Worm (Caenorhabditis elegans) whole organism, L4 larva: ENCODE measurements around the gene C01G12.13.

Source experiments
- D1046.2 ChIP-seq: fragments of 200-800 bp; sonication (Bioruptor generic); IDR thresholded peaks from 2 replicates; pipeline ENCODE4 v1.3.6; 2022; ENCODE audit warnings: missing genetic modification characterization, missing compliant biosample characterization
- ZK546.5 ChIP-seq, 2 experiments: sonication (generic microtip); optimal IDR thresholded peaks; 2 replicates each; lab custom pipeline; 2017; ENCODE audit warnings: missing biosample characterization in 2 of 2, missing genetic modification characterization in 2 of 2
- aha-1 ChIP-seq: fragments of 150-350 bp; peaks from one replicate; lab custom pipeline; 2014; ENCODE audit warnings: missing biosample characterization, missing genetic modification characterization
- ceh-20 ChIP-seq: fragments of 200-800 bp; sonication (Bioruptor generic); IDR thresholded peaks from 2 replicates; pipeline ENCODE4 v1.3.6; 2022; ENCODE audit warnings: missing genetic modification reagents, missing genetic modification characterization, missing compliant biosample characterization
- ceh-28 ChIP-seq: fragments of 150-350 bp; optimal IDR thresholded peaks from 2 replicates; lab custom pipeline; 2014; ENCODE audit warnings: missing biosample characterization, missing genetic modification reagents, missing genetic modification characterization
- ceh-44 ChIP-seq: fragments of 200-800 bp; sonication (Bioruptor generic); IDR thresholded peaks from 2 replicates; pipeline ENCODE4 v1.3.6; 2022; ENCODE audit warnings: missing genetic modification reagents, missing genetic modification characterization, missing compliant biosample characterization
- ceh-62 ChIP-seq: sonication (generic microtip); optimal IDR thresholded peaks from 2 replicates; lab custom pipeline; 2017; ENCODE audit warnings: missing biosample characterization, missing genetic modification characterization
- cey-2 ChIP-seq: sonication (generic microtip); optimal IDR thresholded peaks from 3 replicates; lab custom pipeline; 2017; ENCODE audit warnings: missing genetic modification characterization, mild to moderate bottlenecking, missing compliant biosample characterization, antibody characterized with exemption, borderline replicate concordance; ENCODE audit not compliant: insufficient read depth
- ctbp-1 ChIP-seq: fragments of 200-800 bp; sonication (Bioruptor generic); IDR thresholded peaks from 2 replicates; pipeline ENCODE4 v1.3.6; 2022; ENCODE audit warnings: missing genetic modification reagents, missing genetic modification characterization, missing compliant biosample characterization
- daf-8 ChIP-seq: fragments of 200-800 bp; sonication (Bioruptor generic); IDR thresholded peaks from 2 replicates; pipeline ENCODE4 v1.3.6; 2022; ENCODE audit warnings: missing genetic modification characterization, missing compliant biosample characterization
- dmd-8 ChIP-seq: fragments of 200-800 bp; sonication (Bioruptor generic); IDR thresholded peaks from 2 replicates; pipeline ENCODE4 v1.3.6; 2022; ENCODE audit warnings: missing genetic modification characterization, missing compliant biosample characterization
- dpl-1 ChIP-seq: fragments of 150-350 bp; optimal IDR thresholded peaks from 2 replicates; lab custom pipeline; 2014; ENCODE audit warnings: missing biosample characterization, missing genetic modification reagents, missing genetic modification characterization
- duxl-1 ChIP-seq: sonication (generic microtip); optimal IDR thresholded peaks from 2 replicates; lab custom pipeline; 2016; ENCODE audit warnings: mild to moderate bottlenecking, missing genetic modification characterization, moderate library complexity, missing compliant biosample characterization; ENCODE audit not compliant: poor library complexity
- dve-1 ChIP-seq: sonication (generic microtip); optimal IDR thresholded peaks from 2 replicates; lab custom pipeline; 2017; ENCODE audit warnings: antibody characterized with exemption, mild to moderate bottlenecking, missing genetic modification characterization, missing compliant biosample characterization; ENCODE audit not compliant: insufficient read depth
- fkh-10 ChIP-seq: fragments of 150-350 bp; optimal IDR thresholded peaks from 2 replicates; lab custom pipeline; 2014; ENCODE audit warnings: missing biosample characterization, missing genetic modification reagents, missing genetic modification characterization
- fos-1 ChIP-seq: fragments of 150-350 bp; optimal IDR thresholded peaks from 2 replicates; lab custom pipeline; 2014; ENCODE audit warnings: missing biosample characterization, missing genetic modification characterization
- gei-8 ChIP-seq: fragments of 200-800 bp; sonication (Bioruptor generic); optimal IDR thresholded peaks from 2 replicates; lab custom pipeline; 2018; ENCODE audit warnings: mild to moderate bottlenecking, missing genetic modification characterization, missing compliant biosample characterization
- hif-1 ChIP-seq, 2 experiments: sonication (generic microtip); optimal IDR thresholded peaks; 2 replicates each; lab custom pipeline; 2016 to 2017; ENCODE audit warnings: missing compliant biosample characterization in 2 of 2, missing genetic modification characterization in 2 of 2, missing genetic modification reagents in 2 of 2, missing genotype in 2 of 2, mild to moderate bottlenecking in 1 of 2
- hlh-30 ChIP-seq: sonication (generic microtip); optimal IDR thresholded peaks from 2 replicates; lab custom pipeline; 2017; ENCODE audit warnings: antibody characterized with exemption, mild to moderate bottlenecking, missing genetic modification characterization, missing compliant biosample characterization; ENCODE audit not compliant: insufficient read depth
- lin-39 ChIP-seq: fragments of 150-350 bp; optimal IDR thresholded peaks from 2 replicates; lab custom pipeline; 2014; ENCODE audit warnings: missing biosample characterization, missing genetic modification reagents, missing genetic modification characterization
- madf-5 ChIP-seq, 2 experiments: fragments of 200-800 bp; sonication (Bioruptor generic); IDR thresholded peaks; 2 replicates each; pipeline ENCODE4 v1.3.6; 2022; ENCODE audit warnings: missing compliant biosample characterization in 2 of 2, missing genetic modification characterization in 2 of 2
- mep-1 ChIP-seq: fragments of 150-350 bp; sonication (generic microtip); optimal IDR thresholded peaks from 3 replicates; lab custom pipeline; 2014; ENCODE audit warnings: missing biosample characterization, missing genetic modification characterization
- nhr-10 ChIP-seq: fragments of 150-350 bp; optimal IDR thresholded peaks from 2 replicates; lab custom pipeline; 2014; ENCODE audit warnings: missing biosample characterization, missing genetic modification characterization
- nhr-28 ChIP-seq: fragments of 150-350 bp; optimal IDR thresholded peaks from 2 replicates; lab custom pipeline; 2014; ENCODE audit warnings: missing biosample characterization, missing genetic modification characterization
- nhr-76 ChIP-seq: fragments of 150-350 bp; optimal IDR thresholded peaks from 2 replicates; lab custom pipeline; 2014; ENCODE audit warnings: missing biosample characterization, missing genetic modification characterization
- pqm-1 ChIP-seq: sonication (generic microtip); optimal IDR thresholded peaks from 2 replicates; lab custom pipeline; 2017; ENCODE audit warnings: missing biosample characterization, missing genetic modification characterization
- spr-1 ChIP-seq: sonication (generic microtip); optimal IDR thresholded peaks from 2 replicates; lab custom pipeline; 2016; ENCODE audit warnings: mild to moderate bottlenecking, missing genetic modification characterization, missing compliant biosample characterization
- unc-130 ChIP-seq: sonication (generic microtip); optimal IDR thresholded peaks from 2 replicates; lab custom pipeline; 2016; ENCODE audit warnings: missing genetic modification reagents, missing genetic modification characterization, missing compliant biosample characterization
- zfp-2 ChIP-seq: sonication (generic microtip); optimal IDR thresholded peaks from 2 replicates; lab custom pipeline; 2016; ENCODE audit warnings: mild to moderate bottlenecking, missing genetic modification characterization, missing compliant biosample characterization
- zip-11 ChIP-seq: fragments of 200-800 bp; sonication (Bioruptor generic); IDR thresholded peaks from 2 replicates; pipeline ENCODE4 v1.3.6; 2022; ENCODE audit warnings: missing genetic modification characterization, missing compliant biosample characterization
- ztf-7 ChIP-seq: fragments of 150-350 bp; optimal IDR thresholded peaks from 2 replicates; lab custom pipeline; 2014; ENCODE audit warnings: missing biosample characterization, missing genetic modification characterization

C01G12.13 gene

DNA sequence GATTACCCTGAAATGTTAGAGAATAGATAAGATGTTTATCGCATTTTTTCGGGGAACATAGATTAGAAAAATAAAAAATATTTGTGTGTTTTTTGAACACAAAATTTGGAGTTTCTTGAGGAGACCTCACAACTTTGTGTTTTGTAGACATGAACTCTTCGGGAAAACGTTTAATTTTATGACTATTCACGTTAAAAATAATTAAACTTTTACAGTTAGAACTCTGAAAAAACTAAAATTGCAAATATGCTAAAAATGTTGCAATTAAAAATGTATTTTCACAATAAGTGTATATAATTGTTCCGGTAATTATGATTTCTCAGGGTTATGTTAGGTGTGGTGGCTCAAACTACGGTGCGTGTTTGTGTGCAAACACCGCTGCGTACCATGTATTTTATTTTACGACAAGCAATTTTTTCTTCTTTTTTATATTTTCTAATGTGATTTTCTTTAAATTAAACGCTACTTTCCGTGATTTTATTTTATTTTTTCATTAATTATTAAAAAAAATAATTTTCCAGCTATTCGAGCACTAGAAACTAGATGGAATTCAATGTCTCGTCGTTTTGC lies 48.2 kb upstream of the C01G12.13 start, which contains the start of the genes F57C2.5 and spat-1 (continued):
- TF ChIP-seq ztf-7 (tag; lab: Kevin White, UChicago) = peak; percentile 29
- peak; percentile 26 for TF ChIP-seq hlh-30 (tag; lab: Kevin White, UChicago)
- peak; percentile 48 for TF ChIP-seq nhr-28 (tag; lab: Kevin White, UChicago)
- TF ChIP-seq dve-1 (tag; lab: Kevin White, UChicago) = peak; percentile 58
- peak; percentile 36 for TF ChIP-seq spr-1
- peak in 1 of 2 experiments; percentile 86 for TF ChIP-seq hif-1 (tag; optimal IDR thresholded peaks at IDR 0.05; lab: Kevin White, UChicago)

DNA sequence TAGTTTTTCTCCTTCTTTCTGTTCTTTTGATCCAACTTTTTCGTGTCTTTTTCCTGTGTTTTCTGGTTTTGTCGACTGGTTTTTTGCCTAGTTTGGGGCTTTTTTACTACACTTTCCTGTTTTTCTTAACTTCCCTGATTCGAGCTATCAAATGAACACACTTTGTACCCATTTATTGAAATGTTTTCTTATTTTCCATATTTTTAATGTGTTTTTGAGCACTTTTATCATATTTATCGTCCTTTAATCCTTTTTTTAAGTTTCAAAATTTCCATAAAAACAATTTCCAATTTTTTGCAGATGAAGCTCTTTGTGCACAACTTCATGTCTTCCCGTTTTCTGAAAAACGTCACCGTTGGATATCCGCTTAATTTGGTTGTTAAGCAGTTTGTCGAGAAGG lies 42.5 kb upstream of the C01G12.13 start, which contains the start of gene C04H5.1:
Gene C04H5.1, plus strand, starts transcription at position 301 of the 400 bp plus-strand sequence.
- TF ChIP-seq aha-1 (tag; lab: Kevin White, UChicago) (peak; percentile 40), ceh-28 (tag; lab: Kevin White, UChicago) (no peak)
- TF ChIP-seq, all 104 proteins: peak for 1

DNA sequence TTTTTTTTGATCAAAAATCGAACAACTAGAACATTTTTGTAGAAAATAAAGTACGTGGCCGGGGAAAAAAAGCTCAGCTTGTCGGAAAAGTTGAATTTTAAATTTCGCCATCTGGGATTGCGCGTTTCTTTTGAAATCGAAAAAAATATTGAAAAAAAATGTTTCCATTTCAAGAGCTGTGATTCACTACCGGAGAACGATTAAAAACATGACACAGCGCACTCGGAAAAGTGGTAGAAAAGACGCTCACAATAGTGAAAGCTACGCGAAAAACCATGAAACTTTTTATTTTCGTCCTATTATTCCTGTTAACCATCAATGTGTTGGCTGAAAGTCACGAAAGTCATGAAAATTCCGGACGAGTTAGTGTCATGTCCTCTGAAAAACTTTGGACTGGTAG lies 38.8 kb upstream of the C01G12.13 start, which contains the start of the genes clec-147 and C04H5.7:
Gene clec-147, minus strand, starts transcription at position 101 of the 400 bp plus-strand sequence.
Gene C04H5.7, plus strand, starts transcription at position 219 of the 400 bp plus-strand sequence.
- no peak for TF ChIP-seq zfp-2 (tag; lab: Kevin White, UChicago)
- TF ChIP-seq dpl-1 (GFP tag; lab: Kevin White, UChicago) = no peak
- no peak for TF ChIP-seq unc-130 (GFP tag; lab: Kevin White, UChicago)
- TF ChIP-seq, all 104 proteins: peak for 0

DNA sequence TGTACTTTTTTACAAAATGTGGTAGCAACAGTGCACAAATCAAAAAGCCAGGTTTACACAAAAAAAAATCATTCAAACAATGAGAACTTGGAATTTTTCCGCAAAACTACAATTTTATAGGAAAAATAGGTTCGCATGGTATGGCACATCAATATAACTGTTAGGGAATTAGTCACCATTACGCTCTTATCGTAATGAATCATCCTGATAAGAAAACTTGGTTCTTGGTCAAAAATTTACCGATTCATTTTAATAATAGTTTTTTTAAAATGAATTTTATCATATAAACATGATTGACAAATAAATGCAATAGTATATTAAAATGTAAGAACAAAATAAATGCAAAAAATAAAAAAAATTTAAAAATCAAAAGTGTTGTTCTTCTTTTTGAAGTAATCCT lies 36.0 kb upstream of the C01G12.13 start:
- TF ChIP-seq ceh-62 (tag; lab: Kevin White, UChicago) = no peak
- TF ChIP-seq aha-1 (tag; lab: Kevin White, UChicago) = peak; percentile 88
- no peak for TF ChIP-seq fos-1 (tag; lab: Kevin White, UChicago)
- TF ChIP-seq pqm-1 (tag; lab: Kevin White, UChicago) = peak; percentile 38

DNA sequence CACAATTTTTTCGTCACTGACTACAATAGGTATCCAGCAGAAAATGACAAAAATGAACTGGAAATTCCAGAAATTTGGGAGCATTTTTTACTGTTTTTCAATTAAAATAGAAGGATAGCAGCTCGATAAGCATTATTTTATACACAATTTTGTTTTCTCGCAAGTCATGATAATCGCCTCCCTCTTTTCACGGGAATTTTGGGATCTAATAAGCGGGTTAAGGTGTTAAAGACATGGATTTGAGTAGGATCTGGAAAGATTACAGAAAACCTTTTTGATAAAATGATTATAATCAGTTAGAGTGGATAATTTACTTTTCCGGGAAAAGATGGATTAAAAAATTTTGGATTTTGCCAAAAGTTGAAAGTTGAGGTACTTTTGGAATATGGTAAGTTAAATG lies 27.8 kb upstream of the C01G12.13 start, which contains the start of gene gcy-29:
Gene gcy-29, minus strand, starts transcription at position 101 of the 400 bp plus-strand sequence.
- TF ChIP-seq D1046.2 (GFP tag; lab: Robert Waterston, UW) (no peak), fkh-10 (no peak), hif-1 (tag; optimal IDR thresholded peaks at IDR 0.05; lab: Kevin White, UChicago) (no peak), madf-5 (GFP tag; IDR thresholded peaks at IDR 0.05; lab: Robert Waterston, UW) (no peak), nhr-76 (tag; lab: Kevin White, UChicago) (no peak), duxl-1 (no peak), zip-11 (no peak), lin-39 (tag; lab: Kevin White, UChicago) (no peak), dve-1 (tag; lab: Kevin White, UChicago) (no peak), daf-8 (GFP tag; lab: Robert Waterston, UW) (no peak), dmd-8 (no peak), gei-8 (GFP tag; lab: Kevin White, UChicago) (no peak), mep-1 (no peak), cey-2 (no peak), ZK546.5 (tag; optimal IDR thresholded peaks at IDR 0.05; lab: Kevin White, UChicago) (no peak)
- TF ChIP-seq, all 104 proteins: peak for 0

DNA sequence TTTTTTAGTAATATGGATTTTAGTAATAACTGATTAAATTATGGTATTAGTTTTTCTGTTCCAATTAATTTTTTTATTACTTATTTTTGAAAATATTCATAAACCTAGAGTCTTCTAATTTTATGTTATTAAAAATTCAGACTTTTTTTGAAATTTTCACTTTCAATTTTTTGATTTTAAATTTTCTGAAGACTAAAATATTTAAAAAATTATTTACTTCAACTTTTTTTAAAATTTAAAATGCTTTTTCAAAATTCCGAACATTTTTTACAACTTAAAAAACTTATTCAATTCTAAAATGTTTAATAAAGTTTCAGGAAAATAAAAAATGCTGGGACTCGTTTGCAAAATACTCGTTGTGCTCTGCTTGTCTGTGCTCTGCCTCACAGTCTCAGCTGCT lies 25.9 kb upstream of the C01G12.13 start, which contains the start of gene nlp-41:
Gene nlp-41, plus strand, starts transcription at position 301 of the 400 bp plus-strand sequence.
- TF ChIP-seq ceh-20 (GFP tag; lab: Robert Waterston, UW) = no peak

DNA sequence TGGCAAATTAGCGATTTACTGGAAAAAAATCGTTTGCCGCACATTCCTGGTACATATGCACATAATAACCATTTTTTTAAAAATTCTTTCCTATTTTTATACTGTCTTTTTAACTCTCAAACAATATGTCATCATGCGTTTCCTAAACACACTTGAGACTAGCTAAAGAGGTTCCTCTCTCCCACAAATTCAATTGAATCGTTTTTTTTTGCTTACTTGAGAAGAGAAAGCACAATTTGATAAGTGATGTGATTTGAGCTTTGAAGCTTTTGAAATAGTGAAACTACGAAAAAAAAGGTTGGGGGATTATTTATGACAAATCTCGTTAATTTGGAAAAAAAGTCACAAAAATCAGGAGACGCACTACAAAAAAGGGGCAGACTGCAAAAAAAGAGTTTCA lies 21.5 kb upstream of the C01G12.13 start:
- peak; percentile 30 for TF ChIP-seq aha-1 (tag; lab: Kevin White, UChicago)
- 0 out of 2 replicates have a peak, but pooled peaks have one; percentile 18 for TF ChIP-seq ctbp-1 (GFP tag; lab: Robert Waterston, UW)
- TF ChIP-seq daf-8 (GFP tag; lab: Robert Waterston, UW) = no peak
- no peak for TF ChIP-seq unc-130 (GFP tag; lab: Kevin White, UChicago)
- TF ChIP-seq ceh-44 = no peak
- TF ChIP-seq nhr-10 (tag; lab: Kevin White, UChicago) = no peak
- TF ChIP-seq, all 104 proteins: peak for 2
